Worm (Caenorhabditis elegans): ENCODE results near the gene R06F6.12.

R06F6.12 gene

ce11 chrII:10849903-10850302, 26.0 kb upstream of the R06F6.12 start, which contains the start of gene M106.2:
Gene M106.2 (minus strand): TSS chrII:10850003.
- TF ChIP-seq lin-35 (GFP tag; optimal IDR thresholded peaks at IDR 0.05), result no peak

- no peak for TF ChIP-seq tbx-2 (tag; optimal IDR thresholded peaks at IDR 0.05)
- TF ChIP-seq snpc-4 (tag; optimal IDR thresholded peaks at IDR 0.05), result peak; percentile 63
Observed at ce11 chrII:10847057-10847456, 23.2 kb upstream of the R06F6.12 start.

ce11 chrII:10843527-10843926, 19.6 kb upstream of the R06F6.12 start, which contains the start of gene M106.8:
Gene M106.8 (minus strand): TSS chrII:10843627.
- no peak for TF ChIP-seq snpc-4 (tag; optimal IDR thresholded peaks at IDR 0.05)
- TF ChIP-seq egl-13 (tag; optimal IDR thresholded peaks at IDR 0.05), result no peak
- no peak for TF ChIP-seq ceh-63 (GFP tag; optimal IDR thresholded peaks at IDR 0.05)
- no peak for TF ChIP-seq fos-1 (tag; optimal IDR thresholded peaks at IDR 0.05)
- no peak for TF ChIP-seq nhr-71 (tag; optimal IDR thresholded peaks at IDR 0.05)
- TF ChIP-seq zip-4 (GFP tag; optimal IDR thresholded peaks at IDR 0.05), result no peak
- no peak for TF ChIP-seq nhr-77 (tag; optimal IDR thresholded peaks at IDR 0.05)
- TF ChIP-seq nhr-20 (tag; optimal IDR thresholded peaks at IDR 0.05), result no peak
- TF ChIP-seq sox-4 (tag; optimal IDR thresholded peaks at IDR 0.05), result no peak
- TF ChIP-seq nhr-19 (GFP tag; conservative IDR thresholded peaks at IDR 0.05), result no peak
- TF ChIP-seq mef-2 (tag; optimal IDR thresholded peaks at IDR 0.05), result no peak
- no peak for TF ChIP-seq dpl-1 (GFP tag; optimal IDR thresholded peaks at IDR 0.05)
- TF ChIP-seq vab-15 (tag; optimal IDR thresholded peaks at IDR 0.05), result no peak
- no peak for TF ChIP-seq C04F5.9 (tag; optimal IDR thresholded peaks at IDR 0.05)
- TF ChIP-seq pax-3 (tag; optimal IDR thresholded peaks at IDR 0.05), result no peak
- no peak for TF ChIP-seq ets-5 (GFP tag; IDR thresholded peaks at IDR 0.05)

- TF ChIP-seq fkh-8 (tag; optimal IDR thresholded peaks at IDR 0.05), result peak; percentile 82
- TF ChIP-seq Y116A8C.19 (tag; optimal IDR thresholded peaks at IDR 0.05; ENCODE audit: borderline replicate concordance), result no peak
- no peak for TF ChIP-seq ces-1 (GFP tag; optimal IDR thresholded peaks at IDR 0.05)
- peak; percentile 90 for TF ChIP-seq nhr-47 (tag; optimal IDR thresholded peaks at IDR 0.05)
- no peak for TF ChIP-seq nhr-84 (tag; optimal IDR thresholded peaks at IDR 0.05)
- TF ChIP-seq xbp-1 (tag; optimal IDR thresholded peaks at IDR 0.05), result peak; percentile 72
- peak; percentile 6 for TF ChIP-seq ceh-90 (tag; optimal IDR thresholded peaks at IDR 0.05)
- TF ChIP-seq unc-98 (GFP tag; IDR thresholded peaks at IDR 0.05), result 0 out of 2 replicates have a peak, but pooled peaks have one; percentile 25
- peak; percentile 80 for TF ChIP-seq unc-130 (tag; optimal IDR thresholded peaks at IDR 0.05)
- TF ChIP-seq pax-3 (tag; optimal IDR thresholded peaks at IDR 0.05), result peak; percentile 35
- peak; percentile 52 for TF ChIP-seq zip-4 (GFP tag; optimal IDR thresholded peaks at IDR 0.05)
- peak; percentile 54 for TF ChIP-seq vab-15 (tag; optimal IDR thresholded peaks at IDR 0.05)
- no peak for TF ChIP-seq blmp-1 (tag; optimal IDR thresholded peaks at IDR 0.05)
- TF ChIP-seq aha-1 (tag; optimal IDR thresholded peaks at IDR 0.05), result no peak
- TF ChIP-seq nhr-11 (tag; optimal IDR thresholded peaks at IDR 0.05), result no peak
- TF ChIP-seq fos-1 (tag; optimal IDR thresholded peaks at IDR 0.05), result peak; percentile 82
- TF ChIP-seq hlh-4 (tag; optimal IDR thresholded peaks at IDR 0.05), result no peak
- TF ChIP-seq zag-1 (tag; optimal IDR thresholded peaks at IDR 0.05), result no peak
- peak; percentile 39 for TF ChIP-seq snpc-4 (tag; optimal IDR thresholded peaks at IDR 0.05)
- peak; percentile 53; the same call in 1 of the 2 replicates for TF ChIP-seq mab-9 (GFP tag; IDR thresholded peaks at IDR 0.05)
- peak; percentile 39 for TF ChIP-seq fkh-4 (tag; optimal IDR thresholded peaks at IDR 0.05; ENCODE audit: borderline replicate concordance)
- peak; percentile 77 to 79 for TF ChIP-seq lsy-2 (tag; optimal IDR thresholded peaks at IDR 0.05)
- peak; percentile 63 for TF ChIP-seq egl-13 (tag; optimal IDR thresholded peaks at IDR 0.05)
- peak in 1 of 2 experiments; percentile 54 for TF ChIP-seq egl-27 (tag; optimal IDR thresholded peaks at IDR 0.05)
- TF ChIP-seq F16B12.6 (tag; optimal IDR thresholded peaks at IDR 0.05), result peak; percentile 59
- no peak for TF ChIP-seq lin-15B (tag; optimal IDR thresholded peaks at IDR 0.05)
- TF ChIP-seq mef-2 (tag; optimal IDR thresholded peaks at IDR 0.05), result peak; percentile 30
- no peak for TF ChIP-seq ets-5 (GFP tag; IDR thresholded peaks at IDR 0.05)
- peak; percentile 82 for TF ChIP-seq nhr-85 (tag)
- TF ChIP-seq sox-4 (tag; optimal IDR thresholded peaks at IDR 0.05), result peak; percentile 66
- peak; percentile 39 for TF ChIP-seq isw-1 (GFP tag; IDR thresholded peaks at IDR 0.05)
- peak; percentile 85 for TF ChIP-seq nhr-19 (GFP tag; conservative IDR thresholded peaks at IDR 0.05)
- TF ChIP-seq irx-1 (tag; optimal IDR thresholded peaks at IDR 0.05), result peak; percentile 77
- no peak for TF ChIP-seq unc-30 (tag; optimal IDR thresholded peaks at IDR 0.05)
- peak; percentile 77 to 89 for TF ChIP-seq lin-35 (GFP tag; optimal IDR thresholded peaks at IDR 0.05)
- TF ChIP-seq snu-23 (GFP tag; optimal IDR thresholded peaks at IDR 0.05), result peak; percentile 93
- TF ChIP-seq unc-86 (tag; optimal IDR thresholded peaks at IDR 0.05), result peak; percentile 62
- TF ChIP-seq dsc-1 (tag; optimal IDR thresholded peaks at IDR 0.05), result peak; percentile 88
- peak; percentile 84 for TF ChIP-seq lin-13 (GFP tag; optimal IDR thresholded peaks at IDR 0.05)
Observed at ce11 chrII:10840067-10840466, 16.2 kb upstream of the R06F6.12 start.

Data from whole organism, L1 larva.